Worm (Caenorhabditis elegans): ENCODE data around the gene W06G6.15.
"Not testable (repeated sequence)": the region's sequence is repeated elsewhere in the genome, so short reads cannot be mapped to it uniquely, and the experiment has no call there.

ce11 chrV:16654242-16654641 is at the start of gene W06G6.15:
- not testable (repeated sequence) for TF ChIP-seq hlh-17 (GFP tag; optimal IDR thresholded peaks at IDR 0.05; ENCODE audit: borderline replicate concordance); skn-1 (tag; optimal IDR thresholded peaks at IDR 0.05)

Measured in whole organism, L1 larva.